Fruit fly (Drosophila melanogaster) whole organism, adult: ENCODE data around the gene lawc.

Experiments
- CG7101 ChIP-seq: fragments of 200-800 bp; sonication (Bioruptor generic); optimal IDR thresholded peaks from 2 replicates; lab custom pipeline; 2018; ENCODE audit warnings: missing biosample characterization, mild to moderate bottlenecking, missing genetic modification characterization, moderate library complexity
- bab1 ChIP-seq: fragments of 200-800 bp; sonication (Bioruptor generic); optimal IDR thresholded peaks from 3 replicates; lab custom pipeline; 2019; ENCODE audit warnings: missing biosample characterization, mild to moderate bottlenecking, missing genetic modification characterization, moderate library complexity
- cic ChIP-seq: fragments of 200-800 bp; sonication (Bioruptor generic); optimal IDR thresholded peaks from 2 replicates; lab custom pipeline; 2017; ENCODE audit warnings: missing biosample characterization, mild to moderate bottlenecking, missing genetic modification characterization, moderate library complexity

DNA sequence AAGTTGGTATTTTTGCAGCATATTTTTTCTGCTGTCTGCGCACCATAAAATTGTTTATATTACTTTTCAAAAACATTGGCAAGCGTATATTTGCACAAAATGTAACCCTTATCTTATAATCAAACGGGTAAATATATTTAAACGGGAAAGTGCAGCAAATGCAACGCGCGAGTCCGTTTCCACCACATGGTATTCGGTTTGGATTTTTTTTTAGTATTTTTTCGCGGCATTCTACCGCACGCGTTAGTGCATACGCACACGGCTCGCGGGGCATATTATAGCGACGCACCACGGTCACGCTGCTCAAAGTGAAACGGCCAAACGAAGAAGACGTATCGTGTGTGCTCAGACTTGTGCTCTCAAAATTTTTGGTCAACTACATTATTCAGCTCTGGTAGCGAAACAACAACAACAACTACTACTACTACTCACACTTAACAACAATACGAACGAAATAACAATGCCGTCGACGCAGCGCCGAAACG lies 2.4 kb downstream of the lawc start, which contains the start of gene Trf2:
- TF ChIP-seq cic (GFP tag; lab: Kevin White, UChicago) (no peak), bab1 (GFP tag; lab: Kevin White, UChicago) (peak; percentile 46), CG7101 (tag; lab: Kevin White, UChicago) (peak; percentile 52)
